Worm (Caenorhabditis elegans): ENCODE data around the gene kin-20.

The kin-20 gene

DNA sequence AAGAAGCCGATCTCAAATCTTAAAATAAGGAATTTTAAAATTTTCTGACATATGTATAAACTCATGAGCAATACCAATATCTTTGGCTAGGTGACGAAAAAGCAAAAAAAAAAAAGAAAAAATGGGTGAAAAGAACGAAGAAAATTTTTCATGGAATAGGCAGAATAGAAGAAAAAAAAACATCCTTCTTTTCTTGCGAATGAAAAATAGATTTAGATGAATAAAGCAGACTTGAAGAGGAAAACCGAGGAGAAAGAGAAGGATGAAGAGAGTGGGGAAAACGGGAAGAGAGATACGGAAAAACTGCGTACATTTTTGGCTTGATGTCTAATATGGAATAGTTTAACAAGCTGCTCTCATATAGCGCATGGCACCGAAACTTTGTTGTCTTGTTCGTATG, 45.8 kb downstream of the kin-20 start:
- TF ChIP-seq C34B4.2 (tag; optimal IDR thresholded peaks at IDR 0.05) (no peak), zip-4 (GFP tag; optimal IDR thresholded peaks at IDR 0.05) (no peak), aha-1 (tag; optimal IDR thresholded peaks at IDR 0.05) (no peak), efl-3 (GFP tag; optimal IDR thresholded peaks at IDR 0.05) (no peak), ceh-8 (GFP tag; optimal IDR thresholded peaks at IDR 0.05) (no peak)

DNA sequence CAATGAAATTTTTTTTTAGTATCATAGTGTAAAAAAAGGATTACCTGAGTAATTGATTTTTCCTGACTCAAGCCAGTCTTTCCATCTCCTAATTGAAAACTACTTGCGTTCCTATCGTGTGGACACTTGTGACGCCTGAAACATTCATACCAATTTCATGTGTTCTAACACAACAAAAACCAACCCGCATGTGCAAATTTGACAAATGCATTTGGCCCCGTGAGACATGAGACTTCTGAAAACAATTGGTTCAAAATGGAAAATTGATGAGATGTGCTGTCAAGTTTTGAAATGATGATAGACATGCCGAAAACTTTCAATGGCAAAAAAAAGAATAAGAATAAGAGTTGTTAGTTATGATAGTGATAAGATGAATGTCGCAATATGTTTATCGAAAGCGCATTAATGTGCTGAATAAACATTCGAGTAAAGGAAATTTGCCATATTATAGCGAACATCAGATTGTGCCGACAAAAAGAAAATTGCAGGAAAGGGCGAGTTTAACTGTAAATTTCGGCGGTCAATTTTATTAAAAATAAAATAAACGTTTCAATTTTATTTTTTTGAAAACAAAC, 47.1 kb downstream of the kin-20 start, which contains the start of gene H03A11.2:
Gene H03A11.2, minus strand, starts transcription at position 252 of the 575 bp plus-strand sequence.
- TF ChIP-seq irx-1 (tag; optimal IDR thresholded peaks at IDR 0.05) (no peak), efl-1 (optimal IDR thresholded peaks at IDR 0.05) (no peak), efl-1 (GFP tag; optimal IDR thresholded peaks at IDR 0.05 in 1 of 2) (peak in 1 of 2 experiments; percentile 84), tlp-1 (tag; optimal IDR thresholded peaks at IDR 0.05) (no peak), elt-2 (tag; optimal IDR thresholded peaks at IDR 0.05) (peak; percentile 26), ztf-11 (tag; optimal IDR thresholded peaks at IDR 0.05) (no peak), nhr-12 (tag; optimal IDR thresholded peaks at IDR 0.05) (no peak)

DNA sequence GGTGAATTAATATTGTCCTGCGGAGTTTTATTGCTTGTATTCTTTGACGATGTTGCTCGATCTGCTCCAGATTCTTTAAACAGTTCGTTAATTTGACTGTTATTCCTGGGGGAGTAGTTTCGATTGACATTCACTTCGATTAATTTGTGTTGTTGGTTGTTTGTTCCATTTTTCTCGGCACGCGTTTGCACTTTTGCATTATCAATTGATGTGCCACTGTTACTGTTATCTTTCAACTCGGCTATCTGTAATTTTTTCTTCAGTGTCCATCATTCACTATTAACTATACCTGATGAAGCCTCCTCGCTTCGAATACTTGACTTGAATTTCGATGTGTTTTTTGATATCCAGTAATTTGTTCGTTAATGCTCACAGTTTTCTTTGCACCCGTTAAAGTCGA, 48.4 kb downstream of the kin-20 start:
- TF ChIP-seq elt-2 (tag; optimal IDR thresholded peaks at IDR 0.05) (peak; percentile 8), efl-1 (optimal IDR thresholded peaks at IDR 0.05) (no peak), efl-1 (GFP tag; optimal IDR thresholded peaks at IDR 0.05 in 1 of 2) (peak in 1 of 2 experiments; percentile 84), mep-1 (tag; optimal IDR thresholded peaks at IDR 0.05) (no peak)

DNA sequence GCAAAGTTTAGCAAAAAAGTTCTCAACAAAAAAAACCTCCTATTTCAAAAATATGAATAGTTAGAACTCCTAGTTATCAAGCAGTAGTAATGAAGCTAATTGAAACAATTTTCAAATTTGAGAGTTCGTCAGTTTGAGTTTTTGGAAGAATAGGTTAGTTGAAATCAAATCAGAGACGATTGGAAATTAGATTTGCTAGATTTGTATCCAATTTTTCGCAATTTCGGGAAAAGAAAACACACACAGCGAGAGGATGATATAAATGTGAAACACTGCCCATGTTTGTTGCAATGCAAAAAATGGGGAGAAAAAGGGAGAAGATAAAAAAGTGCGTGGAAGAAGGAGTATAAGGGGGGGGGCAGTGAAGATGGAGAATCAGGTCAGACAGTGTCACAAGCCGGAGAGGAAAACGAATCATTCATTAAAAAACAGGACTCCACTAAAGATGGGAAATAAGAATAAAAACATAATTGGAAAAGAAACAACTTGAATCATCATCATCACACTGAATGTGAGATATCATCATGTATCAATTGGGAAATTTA, 52.3 kb downstream of the kin-20 start:
- peak; percentile 7 for TF ChIP-seq nhr-71 (tag; optimal IDR thresholded peaks at IDR 0.05)
- TF ChIP-seq lsy-2 (tag; optimal IDR thresholded peaks at IDR 0.05): peak in 1 of 2 experiments; percentile 1
- peak; percentile 86 for TF ChIP-seq blmp-1 (tag; optimal IDR thresholded peaks at IDR 0.05)
- TF ChIP-seq tbx-2 (tag; optimal IDR thresholded peaks at IDR 0.05): peak; percentile 10
- TF ChIP-seq ztf-4 (tag; optimal IDR thresholded peaks at IDR 0.05): no peak
- TF ChIP-seq ceh-82 (tag; optimal IDR thresholded peaks at IDR 0.05): no peak
- no peak for TF ChIP-seq lin-35 (GFP tag; optimal IDR thresholded peaks at IDR 0.05)
- no peak for TF ChIP-seq efl-1 (optimal IDR thresholded peaks at IDR 0.05)
- no peak for TF ChIP-seq efl-1 (GFP tag; optimal IDR thresholded peaks at IDR 0.05 in 1 of 2)
- no peak for TF ChIP-seq aly-2 (tag; optimal IDR thresholded peaks at IDR 0.05)
- peak; percentile 65 for TF ChIP-seq lin-14 (GFP tag; optimal IDR thresholded peaks at IDR 0.05)
- no peak for TF ChIP-seq elt-2 (tag; optimal IDR thresholded peaks at IDR 0.05)

DNA sequence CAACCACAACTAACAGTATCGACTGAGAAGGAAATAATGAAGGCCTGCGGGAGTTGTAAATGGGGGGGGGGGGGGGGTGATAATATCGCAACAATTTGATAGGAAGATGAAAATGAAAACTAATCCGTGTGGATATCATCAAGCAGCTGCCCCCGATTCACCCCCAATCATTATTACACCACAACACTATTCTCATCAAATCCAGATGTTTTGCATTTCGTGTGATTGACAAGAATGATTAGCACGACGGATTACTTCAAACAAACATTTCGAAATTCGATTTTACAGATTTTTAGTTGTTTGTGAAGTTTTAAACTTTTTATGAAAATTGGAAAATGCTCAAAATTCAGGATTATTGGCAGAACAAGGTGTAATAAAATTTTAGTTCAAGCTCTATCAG, 53.4 kb downstream of the kin-20 start:
- no peak for TF ChIP-seq unc-86 (tag; optimal IDR thresholded peaks at IDR 0.05)
- no peak for TF ChIP-seq lir-3 (tag; optimal IDR thresholded peaks at IDR 0.05; ENCODE audit: poor library complexity)
- TF ChIP-seq skn-1 (tag; optimal IDR thresholded peaks at IDR 0.05): peak; percentile 2
- no peak for TF ChIP-seq ces-1 (GFP tag; optimal IDR thresholded peaks at IDR 0.05)
- TF ChIP-seq lin-14 (GFP tag; optimal IDR thresholded peaks at IDR 0.05): peak; percentile 28
- TF ChIP-seq dsc-1 (tag; optimal IDR thresholded peaks at IDR 0.05): peak; percentile 96
- TF ChIP-seq fkh-4 (tag; optimal IDR thresholded peaks at IDR 0.05; ENCODE audit: borderline replicate concordance): peak; percentile 88
- no peak for TF ChIP-seq nhr-47 (tag; optimal IDR thresholded peaks at IDR 0.05)
- TF ChIP-seq pag-3 (tag; optimal IDR thresholded peaks at IDR 0.05; ENCODE audit: borderline replicate concordance, insufficient read depth): no peak
- peak; percentile 56 for TF ChIP-seq rnt-1 (tag; optimal IDR thresholded peaks at IDR 0.05)
- peak; percentile 21 for TF ChIP-seq unc-130 (tag; optimal IDR thresholded peaks at IDR 0.05)

Measured in whole organism, L1 larva.